Worm (Caenorhabditis elegans) whole organism, L4/young adult: ENCODE results near the gene F56D6.11.

Source experiments
- W03F9.2 ChIP-seq: fragments of 150-350 bp; optimal IDR thresholded peaks from 2 replicates; lab custom pipeline; 2014; ENCODE audit warnings: missing biosample characterization, missing genetic modification characterization
- dao-5 ChIP-seq: sonication (generic microtip); optimal IDR thresholded peaks from 2 replicates; lab custom pipeline; 2016; ENCODE audit warnings: missing genotype, missing genetic modification characterization, moderate library complexity, missing compliant biosample characterization
- him-1 ChIP-seq: sonication (generic microtip); optimal IDR thresholded peaks from 2 replicates; lab custom pipeline; 2016; ENCODE audit warnings: missing genotype, missing genetic modification reagents, missing genetic modification characterization, missing compliant biosample characterization

ce11 chrIV:3917405-3917804, 11.1 kb upstream of the F56D6.11 start, which contains the start of gene F56D6.14:
- TF ChIP-seq dao-5 (tag; lab: Kevin White, UChicago) (no peak), W03F9.2 (tag; lab: Kevin White, UChicago) (no peak), him-1 (tag; lab: Kevin White, UChicago) (no peak)
